Fruit fly (Drosophila melanogaster): Measurements from ENCODE around the gene CG46467.

- TF ChIP-seq pan (optimal IDR thresholded peaks at IDR 0.05): no peak
- TF ChIP-seq CG8478 (optimal IDR thresholded peaks at IDR 0.05): no peak
- TF ChIP-seq psq (optimal IDR thresholded peaks at IDR 0.05): no peak
- TF ChIP-seq usp (GFP tag; optimal IDR thresholded peaks at IDR 0.05): no peak
- TF ChIP-seq EcR (GFP tag; optimal IDR thresholded peaks at IDR 0.05): no peak
These were observed 13.9 kb upstream of the CG46467 start for dm6 chr3R:9860561-9860960.
